Fruit fly (Drosophila melanogaster): ENCODE data around the gene CG5614.

CG5614 gene

dm6 chr3R:15793372-15793802 lies 13.8 kb downstream of the CG5614 start, which contains the start of gene nsl1:
nsl1 (plus strand) TSS chr3R:15793782.
- TF ChIP-seq usp (GFP tag; optimal IDR thresholded peaks at IDR 0.05) (no peak), CG8478 (optimal IDR thresholded peaks at IDR 0.05) (peak; percentile 75), Dll (optimal IDR thresholded peaks at IDR 0.05) (no peak), EcR (GFP tag; optimal IDR thresholded peaks at IDR 0.05) (no peak), psq (optimal IDR thresholded peaks at IDR 0.05) (no peak), pan (optimal IDR thresholded peaks at IDR 0.05) (no peak)

dm6 chr3R:15794258-15794727 lies 14.7 kb downstream of the CG5614 start:
- TF ChIP-seq CG8478 (optimal IDR thresholded peaks at IDR 0.05) = peak; percentile 91
- no peak for TF ChIP-seq pan (optimal IDR thresholded peaks at IDR 0.05)

- TF ChIP-seq psq (optimal IDR thresholded peaks at IDR 0.05) (no peak), usp (GFP tag; optimal IDR thresholded peaks at IDR 0.05) (no peak), Dll (optimal IDR thresholded peaks at IDR 0.05) (no peak), CG8478 (optimal IDR thresholded peaks at IDR 0.05) (no peak), pan (optimal IDR thresholded peaks at IDR 0.05) (no peak), EcR (GFP tag; optimal IDR thresholded peaks at IDR 0.05) (no peak)
Observed at dm6 chr3R:15802006-15802405, 22.4 kb downstream of the CG5614 start, which contains the start of gene CG9593. CG9593 (plus strand) TSS chr3R:15802275.

dm6 chr3R:15803502-15804461 lies 24.2 kb downstream of the CG5614 start, which contains the start of gene alpha-Man-IIb:
alpha-Man-IIb (plus strand) TSS chr3R:15804248.
- TF ChIP-seq usp (GFP tag; optimal IDR thresholded peaks at IDR 0.05) (no peak), EcR (GFP tag; optimal IDR thresholded peaks at IDR 0.05) (no peak), psq (optimal IDR thresholded peaks at IDR 0.05) (no peak), CG8478 (optimal IDR thresholded peaks at IDR 0.05) (no peak), Dll (optimal IDR thresholded peaks at IDR 0.05) (no peak), pan (optimal IDR thresholded peaks at IDR 0.05) (no peak)

dm6 chr3R:15804678-15805077 lies 25.1 kb downstream of the CG5614 start:
- TF ChIP-seq psq (optimal IDR thresholded peaks at IDR 0.05) (no peak), CG8478 (optimal IDR thresholded peaks at IDR 0.05) (no peak), pan (optimal IDR thresholded peaks at IDR 0.05) (no peak), EcR (GFP tag; optimal IDR thresholded peaks at IDR 0.05) (no peak), Dll (optimal IDR thresholded peaks at IDR 0.05) (no peak), usp (GFP tag; optimal IDR thresholded peaks at IDR 0.05) (no peak)

dm6 chr3R:15806341-15806740 lies 26.7 kb downstream of the CG5614 start:
- no peak for TF ChIP-seq Dll (optimal IDR thresholded peaks at IDR 0.05)
- no peak for TF ChIP-seq CG8478 (optimal IDR thresholded peaks at IDR 0.05)
- TF ChIP-seq usp (GFP tag; optimal IDR thresholded peaks at IDR 0.05) = no peak
- no peak for TF ChIP-seq psq (optimal IDR thresholded peaks at IDR 0.05)
- no peak for TF ChIP-seq EcR (GFP tag; optimal IDR thresholded peaks at IDR 0.05)
- TF ChIP-seq pan (optimal IDR thresholded peaks at IDR 0.05) = no peak

dm6 chr3R:15807306-15807705 lies 27.7 kb downstream of the CG5614 start:
- TF ChIP-seq psq (optimal IDR thresholded peaks at IDR 0.05) (no peak), usp (GFP tag; optimal IDR thresholded peaks at IDR 0.05) (no peak)

- TF ChIP-seq CG8478 (optimal IDR thresholded peaks at IDR 0.05) = no peak
- no peak for TF ChIP-seq pan (optimal IDR thresholded peaks at IDR 0.05)
- no peak for TF ChIP-seq EcR (GFP tag; optimal IDR thresholded peaks at IDR 0.05)
- no peak for TF ChIP-seq usp (GFP tag; optimal IDR thresholded peaks at IDR 0.05)
- no peak for TF ChIP-seq Dll (optimal IDR thresholded peaks at IDR 0.05)
- no peak for TF ChIP-seq psq (optimal IDR thresholded peaks at IDR 0.05)
Observed at dm6 chr3R:15807877-15808381, 28.3 kb downstream of the CG5614 start.

dm6 chr3R:15810369-15810768 lies 30.8 kb downstream of the CG5614 start:
- TF ChIP-seq usp (GFP tag; optimal IDR thresholded peaks at IDR 0.05) (no peak), EcR (GFP tag; optimal IDR thresholded peaks at IDR 0.05) (no peak), CG8478 (optimal IDR thresholded peaks at IDR 0.05) (no peak), psq (optimal IDR thresholded peaks at IDR 0.05) (no peak), pan (optimal IDR thresholded peaks at IDR 0.05) (no peak), Dll (optimal IDR thresholded peaks at IDR 0.05) (no peak)

dm6 chr3R:15814150-15814549 lies 34.5 kb downstream of the CG5614 start:
- TF ChIP-seq CG8478 (optimal IDR thresholded peaks at IDR 0.05) (no peak), EcR (GFP tag; optimal IDR thresholded peaks at IDR 0.05) (no peak), psq (optimal IDR thresholded peaks at IDR 0.05) (no peak), pan (optimal IDR thresholded peaks at IDR 0.05) (no peak)

- TF ChIP-seq Dll (optimal IDR thresholded peaks at IDR 0.05) (no peak), pan (optimal IDR thresholded peaks at IDR 0.05) (peak; percentile 13)
Observed at dm6 chr3R:15816276-15816675, 36.7 kb downstream of the CG5614 start.

- no peak for TF ChIP-seq pan (optimal IDR thresholded peaks at IDR 0.05)
Observed at dm6 chr3R:15825521-15825920, 45.9 kb downstream of the CG5614 start, which contains the start of gene CG4576. CG4576 (plus strand) TSS chr3R:15825747.

- TF ChIP-seq CG8478 (optimal IDR thresholded peaks at IDR 0.05) (no peak), EcR (GFP tag; optimal IDR thresholded peaks at IDR 0.05) (peak in 1 of 2 experiments; percentile 52)
Observed at dm6 chr3R:15827559-15827958, 48.0 kb downstream of the CG5614 start.

Measured in whole organism.